Fruit fly (Drosophila melanogaster) whole organism, embryonic: ENCODE results near the gene CG43093.

Experiments used
- CG10321 ChIP-seq: fragments of 200-800 bp; sonication (Bioruptor generic); IDR thresholded peaks from 2 replicates; pipeline ENCODE4 v1.3.6; 2022; ENCODE audit warnings: missing biosample characterization, missing genetic modification characterization
- CG12219 ChIP-seq: fragments of 200-800 bp; sonication (Bioruptor generic); optimal IDR thresholded peaks from 3 replicates; lab custom pipeline; 2018; ENCODE audit warnings: missing biosample characterization, mild to moderate bottlenecking, missing genetic modification characterization
- CG17802 ChIP-seq: fragments of 200-800 bp; sonication (Bioruptor generic); optimal IDR thresholded peaks from 2 replicates; lab custom pipeline; 2018; ENCODE audit warnings: missing biosample characterization, mild to moderate bottlenecking, missing genetic modification characterization, moderate library complexity
- CG18262 ChIP-seq: fragments of 200-800 bp; optimal IDR thresholded peaks from 3 replicates; lab custom pipeline; 2019; ENCODE audit warnings: missing biosample characterization, mild to moderate bottlenecking, missing genetic modification characterization, moderate library complexity
- CG18599 ChIP-seq: fragments of 200-800 bp; sonication (Bioruptor generic); optimal IDR thresholded peaks from 3 replicates; lab custom pipeline; 2017; ENCODE audit warnings: missing biosample characterization, missing genetic modification characterization, mild to moderate bottlenecking, moderate library complexity, missing genetic modification reagents
- CG2116 ChIP-seq: fragments of 200-800 bp; sonication (Bioruptor generic); optimal IDR thresholded peaks from 3 replicates; lab custom pipeline; 2018; ENCODE audit warnings: missing biosample characterization, mild to moderate bottlenecking, missing genetic modification characterization
- CG2202 ChIP-seq: fragments of 200-800 bp; sonication (Bioruptor generic); optimal IDR thresholded peaks from 2 replicates; lab custom pipeline; 2018; ENCODE audit warnings: missing biosample characterization, mild to moderate bottlenecking, missing genetic modification characterization
- CG3838 ChIP-seq: fragments of 200-800 bp; sonication (Bioruptor generic); optimal IDR thresholded peaks from 3 replicates; lab custom pipeline; 2016; ENCODE audit warnings: missing biosample characterization, missing genetic modification characterization
- CG4707 ChIP-seq: fragments of 200-800 bp; sonication (Bioruptor generic); optimal IDR thresholded peaks from 2 replicates; lab custom pipeline; 2018; ENCODE audit warnings: missing biosample characterization, mild to moderate bottlenecking, missing genetic modification characterization, moderate library complexity
- CG6272 ChIP-seq: fragments of 200-800 bp; sonication (Bioruptor generic); IDR thresholded peaks from 2 replicates; pipeline ENCODE4 v1.3.6; 2022; ENCODE audit warnings: missing biosample characterization, missing genetic modification characterization
- CG9215 ChIP-seq: fragments of 200-800 bp; sonication (Bioruptor generic); IDR thresholded peaks from 2 replicates; pipeline ENCODE4 v1.3.6; 2022; ENCODE audit warnings: missing biosample characterization, missing genetic modification characterization
- CkIIα-i1 ChIP-seq: fragments of 200-800 bp; sonication (Bioruptor generic); IDR thresholded peaks from 2 replicates; pipeline ENCODE4 v1.3.6; 2022; ENCODE audit warnings: missing biosample characterization, missing genetic modification characterization
- CoRest ChIP-seq: fragments of 200-800 bp; sonication (Bioruptor generic); optimal IDR thresholded peaks from 3 replicates; lab custom pipeline; 2018; ENCODE audit warnings: missing biosample characterization, mild to moderate bottlenecking, missing genetic modification characterization, moderate library complexity
- CrebB ChIP-seq: fragments of 200-800 bp; sonication (Bioruptor generic); optimal IDR thresholded peaks from 3 replicates; lab custom pipeline; 2018; ENCODE audit warnings: missing biosample characterization, mild to moderate bottlenecking, missing genetic modification characterization
- Dad ChIP-seq: fragments of 200-800 bp; sonication (Bioruptor generic); optimal IDR thresholded peaks from 3 replicates; lab custom pipeline; 2016; ENCODE audit warnings: missing biosample characterization, missing genetic modification characterization
- Dek ChIP-seq: fragments of 200-800 bp; sonication (Bioruptor generic); optimal IDR thresholded peaks from 3 replicates; lab custom pipeline; 2019; ENCODE audit warnings: missing biosample characterization, mild to moderate bottlenecking, missing genetic modification characterization, moderate library complexity
- Dll ChIP-seq: fragments of 200-800 bp; sonication (Bioruptor generic); IDR thresholded peaks from 4 replicates; pipeline ENCODE4 v1.3.6; 2022; ENCODE audit warnings: missing biosample characterization, missing genetic modification characterization; ENCODE audit not compliant: partially characterized antibody
- E2f1 ChIP-seq: fragments of 200-800 bp; sonication (Bioruptor generic); IDR thresholded peaks from 2 replicates; pipeline ENCODE4 v1.3.6; 2022; ENCODE audit warnings: missing biosample characterization, missing genetic modification characterization
- Gsc ChIP-seq: fragments of 200-800 bp; sonication (Bioruptor generic); IDR thresholded peaks from 2 replicates; pipeline ENCODE4 v1.3.6; 2022; ENCODE audit warnings: missing biosample characterization, missing genetic modification characterization
- Hmx ChIP-seq: fragments of 200-800 bp; sonication (Bioruptor generic); optimal IDR thresholded peaks from 2 replicates; lab custom pipeline; 2016; ENCODE audit warnings: missing biosample characterization, missing genetic modification characterization
- Hr3 ChIP-seq: fragments of 200-800 bp; sonication (Bioruptor generic); optimal IDR thresholded peaks from 3 replicates; lab custom pipeline; 2016; ENCODE audit warnings: missing biosample characterization, missing genetic modification characterization
- MBD-R2 ChIP-seq: fragments of 200-800 bp; sonication (Bioruptor generic); IDR thresholded peaks from 2 replicates; pipeline ENCODE4 v1.3.6; 2022; ENCODE audit warnings: missing biosample characterization, missing genetic modification characterization
- MESR4 ChIP-seq: fragments of 200-800 bp; sonication (Bioruptor generic); optimal IDR thresholded peaks from 2 replicates; lab custom pipeline; 2018; ENCODE audit warnings: missing biosample characterization, mild to moderate bottlenecking, missing genetic modification characterization, moderate library complexity
- NFAT ChIP-seq: fragments of 200-800 bp; sonication (Bioruptor generic); IDR thresholded peaks from 2 replicates; pipeline ENCODE4 v1.3.6; 2022; ENCODE audit warnings: missing biosample characterization, missing genetic modification characterization
- NK7.1 ChIP-seq: fragments of 200-800 bp; sonication (Bioruptor generic); optimal IDR thresholded peaks from 3 replicates; lab custom pipeline; 2016; ENCODE audit warnings: missing biosample characterization, missing genetic modification characterization
- Nf-YA ChIP-seq: fragments of 200-800 bp; sonication (Bioruptor generic); IDR thresholded peaks from 2 replicates; pipeline ENCODE4 v1.3.6; 2022; ENCODE audit warnings: missing biosample characterization, missing genetic modification characterization
- Optix ChIP-seq: fragments of 200-800 bp; sonication (Bioruptor generic); IDR thresholded peaks from 3 replicates; pipeline ENCODE4 v1.3.6; 2022; ENCODE audit warnings: missing biosample characterization, missing genetic modification characterization
- Pdp1 ChIP-seq, 2 experiments: fragments of 200-800 bp; sonication (Bioruptor generic); optimal IDR thresholded peaks; 3 replicates each; lab custom pipeline; 2016; ENCODE audit warnings: missing biosample characterization in 2 of 2, missing genetic modification characterization in 2 of 2, mild to moderate bottlenecking in 1 of 2, moderate library complexity in 1 of 2
- Poxn ChIP-seq: fragments of 200-800 bp; sonication (Bioruptor generic); IDR thresholded peaks from 2 replicates; pipeline ENCODE4 v1.3.6; 2022; ENCODE audit warnings: missing biosample characterization, missing genetic modification characterization
- Scr ChIP-seq: fragments of 200-800 bp; sonication (Bioruptor generic); IDR thresholded peaks from 2 replicates; pipeline ENCODE4 v1.3.6; 2022; ENCODE audit warnings: missing biosample characterization, missing genetic modification characterization; ENCODE audit not compliant: partially characterized antibody
- TFAM ChIP-seq: fragments of 200-800 bp; sonication (Bioruptor generic); optimal IDR thresholded peaks from 2 replicates; lab custom pipeline; 2017; ENCODE audit warnings: missing biosample characterization, missing genetic modification characterization, inconsistent platforms
- Usf ChIP-seq: fragments of 200-800 bp; sonication (Bioruptor generic); optimal IDR thresholded peaks from 2 replicates; lab custom pipeline; 2017; ENCODE audit warnings: missing genotype, missing biosample characterization, missing genetic modification characterization
- amos ChIP-seq: fragments of 200-800 bp; sonication (Bioruptor generic); IDR thresholded peaks from 2 replicates; pipeline ENCODE4 v1.3.6; 2022; ENCODE audit warnings: missing biosample characterization, missing genetic modification characterization; ENCODE audit not compliant: partially characterized antibody
- az2 ChIP-seq: fragments of 200-800 bp; sonication (Bioruptor generic); optimal IDR thresholded peaks from 3 replicates; lab custom pipeline; 2016; ENCODE audit warnings: missing biosample characterization, missing genetic modification characterization
- bbx ChIP-seq: fragments of 200-800 bp; sonication (Bioruptor generic); IDR thresholded peaks from 2 replicates; pipeline ENCODE4 v1.3.6; 2022; ENCODE audit warnings: missing biosample characterization, missing genetic modification characterization; ENCODE audit not compliant: partially characterized antibody
- cad ChIP-seq: fragments of >200 bp; optimal IDR thresholded peaks from 2 replicates; lab custom pipeline; 2017; ENCODE audit warnings: missing biosample characterization, missing genetic modification characterization
- dpn ChIP-seq, 2 experiments: fragments of 200-800 bp; sonication (Bioruptor generic); optimal IDR thresholded peaks; 3 replicates each; lab custom pipeline; 2016; ENCODE audit warnings: missing biosample characterization in 2 of 2, missing genetic modification characterization in 2 of 2
- fu2 ChIP-seq: fragments of 200-800 bp; sonication (Bioruptor generic); optimal IDR thresholded peaks from 2 replicates; lab custom pipeline; 2016; ENCODE audit warnings: missing biosample characterization, missing genetic modification characterization
- kay ChIP-seq: fragments of 200-800 bp; sonication (Bioruptor generic); optimal IDR thresholded peaks from 2 replicates; lab custom pipeline; 2016; ENCODE audit warnings: missing biosample characterization, missing genetic modification characterization
- lab ChIP-seq: fragments of 200-800 bp; sonication (Bioruptor generic); optimal IDR thresholded peaks from 3 replicates; lab custom pipeline; 2017; ENCODE audit warnings: missing biosample characterization, missing genetic modification characterization, mild to moderate bottlenecking, moderate library complexity, missing genetic modification reagents
- nau ChIP-seq: fragments of 200-800 bp; sonication (Bioruptor generic); optimal IDR thresholded peaks from 3 replicates; lab custom pipeline; 2017; ENCODE audit warnings: missing biosample characterization, mild to moderate bottlenecking, missing genetic modification characterization, missing genetic modification reagents
- oc ChIP-seq: fragments of 200-800 bp; sonication (Bioruptor generic); optimal IDR thresholded peaks from 2 replicates; lab custom pipeline; 2018; ENCODE audit warnings: missing biosample characterization, mild to moderate bottlenecking, missing genetic modification characterization, moderate library complexity
- sima ChIP-seq: fragments of 200-800 bp; sonication (Bioruptor generic); optimal IDR thresholded peaks from 2 replicates; lab custom pipeline; 2016; ENCODE audit warnings: missing biosample characterization, missing genetic modification characterization
- sob ChIP-seq: fragments of 200-800 bp; sonication (Bioruptor generic); IDR thresholded peaks from 2 replicates; pipeline ENCODE4 v1.3.6; 2022; ENCODE audit warnings: missing biosample characterization, missing genetic modification characterization
- sr ChIP-seq: fragments of 200-800 bp; sonication (Bioruptor generic); IDR thresholded peaks from 3 replicates; pipeline ENCODE4 v1.3.6; 2022; ENCODE audit warnings: missing biosample characterization, missing genetic modification characterization
- tio ChIP-seq: fragments of 200-800 bp; sonication (Bioruptor generic); optimal IDR thresholded peaks from 2 replicates; lab custom pipeline; 2017; ENCODE audit warnings: missing biosample characterization, missing genetic modification characterization, inconsistent platforms
- trem ChIP-seq: fragments of 200-800 bp; optimal IDR thresholded peaks from 3 replicates; lab custom pipeline; 2019; ENCODE audit warnings: missing biosample characterization, mild to moderate bottlenecking, missing genetic modification characterization, moderate library complexity
- ttk ChIP-seq: fragments of 200-800 bp; sonication (Bioruptor generic); IDR thresholded peaks from 2 replicates; pipeline ENCODE4 v2.1.2; 2022; ENCODE audit warnings: missing biosample characterization, missing genetic modification characterization
- vfl ChIP-seq: fragments of 200-800 bp; sonication (Bioruptor generic); optimal IDR thresholded peaks from 2 replicates; lab custom pipeline; 2016; ENCODE audit warnings: missing biosample characterization, missing genetic modification characterization
- wek ChIP-seq: fragments of 200-800 bp; sonication (Bioruptor generic); optimal IDR thresholded peaks from 3 replicates; lab custom pipeline; 2018; ENCODE audit warnings: missing biosample characterization, mild to moderate bottlenecking, missing genetic modification characterization, moderate library complexity
- zen ChIP-seq: fragments of 200-800 bp; sonication (Bioruptor generic); optimal IDR thresholded peaks from 3 replicates; lab custom pipeline; 2018; ENCODE audit warnings: missing biosample characterization, mild to moderate bottlenecking, missing genetic modification characterization, moderate library complexity

Gene CG43093

dm6 chr3R:22750534-22750947, 19.6 kb downstream of the CG43093 start, which contains the start of the genes rumi, CG7029 and Usp12-46 (continued):
- TF ChIP-seq sob (GFP tag; lab: Robert Waterston, UW) (peak; percentile 89), bbx (GFP tag; lab: Robert Waterston, UW) (peak; percentile 67), ttk (GFP tag; lab: Robert Waterston, UW) (peak; percentile 76), sima (GFP tag; lab: Kevin White, UChicago) (no peak), fu2 (GFP tag; lab: Kevin White, UChicago) (peak; percentile 90), CoRest (tag; lab: Kevin White, UChicago) (peak; percentile 87), kay (GFP tag; lab: Kevin White, UChicago) (peak; percentile 79), Hr3 (GFP tag; lab: Kevin White, UChicago) (peak; percentile 88), oc (tag; lab: Kevin White, UChicago) (peak; percentile 77), trem (tag; lab: Kevin White, UChicago) (peak; percentile 83), CG12219 (GFP tag; lab: Kevin White, UChicago) (peak; percentile 79), sr (GFP tag; lab: Robert Waterston, UW) (peak; percentile 54; the same call in 1 of the 3 replicates), Usf (GFP tag; lab: Kevin White, UChicago) (peak; percentile 70), CG9215 (GFP tag; lab: Robert Waterston, UW) (peak; percentile 77), CG2116 (peak; percentile 76), Dad (peak; percentile 82), CG17802 (peak; percentile 61), az2 (GFP tag; lab: Kevin White, UChicago) (peak; percentile 89), E2f1 (peak; percentile 77), Hmx (GFP tag; lab: Kevin White, UChicago) (peak; percentile 72), Optix (GFP tag; lab: Robert Waterston, UW) (peak; percentile 81), amos (GFP tag; lab: Robert Waterston, UW) (peak; percentile 72), CG3838 (GFP tag; lab: Kevin White, UChicago) (peak; percentile 67), Dek (tag; lab: Kevin White, UChicago) (peak; percentile 82), NK7.1 (GFP tag; lab: Kevin White, UChicago) (peak; percentile 81), NFAT (GFP tag; lab: Robert Waterston, UW) (peak; percentile 84), CG18262 (tag; lab: Kevin White, UChicago) (peak; percentile 83), CG18599 (GFP tag; lab: Kevin White, UChicago) (peak; percentile 83), zen (tag; lab: Kevin White, UChicago) (peak; percentile 89), Dll (GFP tag; lab: Robert Waterston, UW) (peak; percentile 89), CG4707 (GFP tag; lab: Kevin White, UChicago) (peak; percentile 67), wek (GFP tag; lab: Kevin White, UChicago) (peak; percentile 23), Nf-YA (peak; percentile 74), Poxn (GFP tag; lab: Robert Waterston, UW) (peak; percentile 61; the same call in 1 of the 2 replicates), vfl (GFP tag; lab: Kevin White, UChicago) (peak; percentile 68), Gsc (GFP tag; lab: Robert Waterston, UW) (peak; percentile 55), CG10321 (GFP tag; lab: Robert Waterston, UW) (peak; percentile 62), Pdp1 (GFP tag; optimal IDR thresholded peaks at IDR 0.05; lab: Kevin White, UChicago) (peak; percentile 82 to 92), nau (GFP tag; lab: Kevin White, UChicago) (no peak), MESR4 (GFP tag; lab: Kevin White, UChicago) (no peak), CG2202 (peak; percentile 66), CG6272 (GFP tag; lab: Robert Waterston, UW) (peak; percentile 76), dpn (GFP tag; optimal IDR thresholded peaks at IDR 0.05; lab: Kevin White, UChicago) (peak; percentile 85 to 92), tio (GFP tag; lab: Kevin White, UChicago) (no peak), lab (GFP tag; lab: Kevin White, UChicago) (peak; percentile 90), Scr (GFP tag; lab: Robert Waterston, UW) (peak; percentile 81), CkIIα-i1 (no peak), MBD-R2 (GFP tag; lab: Robert Waterston, UW) (peak; percentile 92), TFAM (GFP tag; lab: Kevin White, UChicago) (peak; percentile 49), CrebB (tag; lab: Kevin White, UChicago) (peak; percentile 74), cad (GFP tag; lab: Kevin White, UChicago) (no peak)
